Worm (Caenorhabditis elegans): ENCODE measurements around the gene pqn-71.

DNA sequence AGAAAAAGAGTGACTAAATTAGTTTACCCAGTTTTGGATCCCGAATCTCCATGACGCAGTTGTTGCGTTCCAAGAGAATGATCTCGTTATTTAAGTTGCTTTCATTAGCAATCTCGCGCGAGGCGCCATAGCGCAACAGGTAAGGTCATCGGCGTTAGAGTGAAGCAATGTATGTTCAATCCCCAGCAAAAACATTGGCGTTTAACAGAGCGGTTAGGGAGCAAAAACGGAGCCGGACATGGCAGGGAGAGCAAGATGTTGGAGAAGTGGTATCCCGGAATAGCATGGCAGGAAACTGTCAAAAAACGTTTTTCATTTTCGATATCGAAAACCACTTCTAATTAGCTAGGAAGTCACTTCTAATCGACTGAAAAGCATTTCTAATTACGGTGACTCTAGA lies 11.2 kb upstream of the pqn-71 start:
- TF ChIP-seq D1046.2 (GFP tag; IDR thresholded peaks at IDR 0.05) (peak; percentile 53; the same call in 1 of the 2 replicates), nhr-11 (tag; optimal IDR thresholded peaks at IDR 0.05) (no peak), unc-62 (GFP tag; optimal IDR thresholded peaks at IDR 0.05 in 1 of 2) (no peak), unc-62 (tag; optimal IDR thresholded peaks at IDR 0.05) (no peak), zag-1 (tag; optimal IDR thresholded peaks at IDR 0.05) (no peak), dmd-6 (GFP tag; IDR thresholded peaks at IDR 0.05) (no peak), ceh-82 (tag; optimal IDR thresholded peaks at IDR 0.05) (no peak), ama-1 (optimal IDR thresholded peaks at IDR 0.05) (no peak), mep-1 (tag; optimal IDR thresholded peaks at IDR 0.05) (no peak)
